In the genomic region with DNA sequence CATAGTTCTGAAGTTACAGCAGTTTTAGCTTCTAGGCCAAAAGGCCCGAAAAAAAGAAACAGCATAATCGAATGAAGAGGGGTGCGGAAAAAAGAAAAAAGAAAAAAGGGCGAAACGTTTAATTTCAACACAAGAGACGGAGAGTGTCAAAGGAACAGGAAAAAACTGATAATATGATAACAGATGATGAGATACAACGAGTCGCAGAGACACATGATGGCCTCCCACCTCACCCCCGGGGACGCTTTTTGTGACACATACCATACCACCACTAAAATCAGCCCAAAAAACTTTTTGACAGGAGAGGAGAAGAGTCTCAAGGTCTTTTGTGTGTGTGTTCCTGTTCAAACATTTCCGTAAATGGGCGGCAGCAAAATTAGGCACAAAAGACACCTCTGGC, we compare ENCODE assay signal across 2 worm cellular contexts.
TF ChIP-seq lines count a peak whose summit lies in the region.

No protein-coding gene starts in this region.

TF ChIP-seq in whole organism, L1 larva, 84 proteins besides CTCF, POLR2A, EP300 and RAD21 (continued from another document):
- TF ChIP-seq pqm-1 (tag; optimal IDR thresholded peaks at IDR 0.05; lab: Kevin White, UChicago) (no peak), unc-30 (tag; optimal IDR thresholded peaks at IDR 0.05; lab: Kevin White, UChicago) (no peak), nhr-84 (tag; optimal IDR thresholded peaks at IDR 0.05; lab: Kevin White, UChicago) (no peak), fkh-8 (tag; optimal IDR thresholded peaks at IDR 0.05; lab: Kevin White, UChicago) (no peak), ama-1 (optimal IDR thresholded peaks at IDR 0.05; lab: Kevin White, UChicago) (no peak), nhr-11 (tag; optimal IDR thresholded peaks at IDR 0.05; lab: Kevin White, UChicago) (no peak), efl-3 (GFP tag; optimal IDR thresholded peaks at IDR 0.05; lab: Kevin White, UChicago) (no peak), lin-35 (GFP tag; optimal IDR thresholded peaks at IDR 0.05; lab: Kevin White, UChicago) (peak in 1 of 2 experiments; percentile 51), nhr-71 (tag; optimal IDR thresholded peaks at IDR 0.05; lab: Kevin White, UChicago) (no peak), tlp-1 (tag; optimal IDR thresholded peaks at IDR 0.05; lab: Kevin White, UChicago) (no peak), nhr-47 (tag; optimal IDR thresholded peaks at IDR 0.05; lab: Kevin White, UChicago) (no peak), mab-9 (GFP tag; IDR thresholded peaks at IDR 0.05; lab: Robert Waterston, UW) (no peak), snpc-4 (tag; optimal IDR thresholded peaks at IDR 0.05; lab: Kevin White, UChicago) (no peak), elt-2 (tag; optimal IDR thresholded peaks at IDR 0.05; lab: Kevin White, UChicago) (peak; percentile 31), nhr-77 (tag; optimal IDR thresholded peaks at IDR 0.05; lab: Kevin White, UChicago) (no peak), zag-1 (tag; optimal IDR thresholded peaks at IDR 0.05; lab: Kevin White, UChicago) (no peak), hlh-17 (GFP tag; optimal IDR thresholded peaks at IDR 0.05; lab: Kevin White, UChicago; ENCODE audit: borderline replicate concordance) (no peak), dsc-1 (tag; optimal IDR thresholded peaks at IDR 0.05; lab: Kevin White, UChicago) (no peak), aly-2 (tag; optimal IDR thresholded peaks at IDR 0.05; lab: Kevin White, UChicago) (no peak), ces-1 (GFP tag; optimal IDR thresholded peaks at IDR 0.05; lab: Kevin White, UChicago) (no peak), lin-14 (GFP tag; optimal IDR thresholded peaks at IDR 0.05; lab: Kevin White, UChicago) (no peak), grh-1 (GFP tag; IDR thresholded peaks at IDR 0.05; lab: Robert Waterston, UW) (no peak), snu-23 (GFP tag; optimal IDR thresholded peaks at IDR 0.05; lab: Kevin White, UChicago) (no peak), skn-1 (tag; optimal IDR thresholded peaks at IDR 0.05; lab: Kevin White, UChicago) (peak; percentile 16), dpl-1 (GFP tag; optimal IDR thresholded peaks at IDR 0.05; lab: Kevin White, UChicago) (peak in 1 of 3 experiments; percentile 4), nhr-28 (tag; optimal IDR thresholded peaks at IDR 0.05; lab: Kevin White, UChicago) (no peak), nhr-20 (tag; optimal IDR thresholded peaks at IDR 0.05; lab: Kevin White, UChicago) (peak; percentile 3), hlh-4 (tag; optimal IDR thresholded peaks at IDR 0.05; lab: Kevin White, UChicago) (no peak), fos-1 (tag; optimal IDR thresholded peaks at IDR 0.05; lab: Kevin White, UChicago) (no peak), ztf-11 (tag; optimal IDR thresholded peaks at IDR 0.05; lab: Kevin White, UChicago) (no peak), Y116A8C.19 (tag; optimal IDR thresholded peaks at IDR 0.05; lab: Kevin White, UChicago; ENCODE audit: borderline replicate concordance) (no peak), ceh-90 (tag; optimal IDR thresholded peaks at IDR 0.05; lab: Kevin White, UChicago) (no peak), isw-1 (GFP tag; IDR thresholded peaks at IDR 0.05; lab: Robert Waterston, UW) (no peak), jun-1 (tag; optimal IDR thresholded peaks at IDR 0.05; lab: Kevin White, UChicago) (no peak), unc-130 (tag; optimal IDR thresholded peaks at IDR 0.05; lab: Kevin White, UChicago) (peak; percentile 4), C16A3.4 (tag; optimal IDR thresholded peaks at IDR 0.05; lab: Kevin White, UChicago) (no peak), pax-3 (tag; optimal IDR thresholded peaks at IDR 0.05; lab: Kevin White, UChicago) (no peak), swsn-7 (tag; optimal IDR thresholded peaks at IDR 0.05; lab: Kevin White, UChicago) (no peak), ceh-88 (GFP tag; IDR thresholded peaks at IDR 0.05; lab: Robert Waterston, UW) (no peak)
TF ChIP-seq in whole organism, L1 larva: peak in this region for 9.

TF ChIP-seq in whole organism, L4 larva, 104 proteins besides CTCF, POLR2A, EP300 and RAD21 (continued from another document):
- no peak for TF ChIP-seq snpc-1.2 (GFP tag; IDR thresholded peaks at IDR 0.05; lab: Robert Waterston, UW)
- no peak for TF ChIP-seq spr-3 (GFP tag; optimal IDR thresholded peaks at IDR 0.05; lab: Kevin White, UChicago)
- TF ChIP-seq F37D6.2 (tag; optimal IDR thresholded peaks at IDR 0.05; lab: Kevin White, UChicago) = no peak
- TF ChIP-seq R02D3.7 (tag; optimal IDR thresholded peaks at IDR 0.05; lab: Kevin White, UChicago) = no peak
- no peak for TF ChIP-seq ama-1 (optimal IDR thresholded peaks at IDR 0.05; lab: Kevin White, UChicago)
- no peak for TF ChIP-seq sdz-12 (GFP tag; optimal IDR thresholded peaks at IDR 0.05; lab: Kevin White, UChicago)
- TF ChIP-seq ceh-44 (GFP tag; IDR thresholded peaks at IDR 0.05; lab: Robert Waterston, UW) = no peak
- peak in 1 of 2 experiments; percentile 42 for TF ChIP-seq mdl-1 (tag; optimal IDR thresholded peaks at IDR 0.05; lab: Kevin White, UChicago)
- TF ChIP-seq nhr-41 (GFP tag; IDR thresholded peaks at IDR 0.05; lab: Robert Waterston, UW) = no peak
- TF ChIP-seq php-3 (GFP tag; IDR thresholded peaks at IDR 0.05; lab: Robert Waterston, UW) = no peak
- TF ChIP-seq F10B5.3 (tag; optimal IDR thresholded peaks at IDR 0.05; lab: Kevin White, UChicago) = no peak
- TF ChIP-seq cey-2 (tag; optimal IDR thresholded peaks at IDR 0.05; lab: Kevin White, UChicago; ENCODE audit: borderline replicate concordance, insufficient read depth) = no peak
- no peak for TF ChIP-seq lin-13 (GFP tag; optimal IDR thresholded peaks at IDR 0.05; lab: Kevin White, UChicago)
- no peak for TF ChIP-seq F49E8.2 (tag; optimal IDR thresholded peaks at IDR 0.05; lab: Kevin White, UChicago; ENCODE audit: borderline replicate concordance)
- TF ChIP-seq ceh-62 (tag; optimal IDR thresholded peaks at IDR 0.05; lab: Kevin White, UChicago) = no peak
- no peak for TF ChIP-seq saeg-2 (GFP tag; IDR thresholded peaks at IDR 0.05; lab: Robert Waterston, UW)
- no peak for TF ChIP-seq lin-15B (tag; optimal IDR thresholded peaks at IDR 0.05; lab: Kevin White, UChicago)
- no peak for TF ChIP-seq gei-8 (GFP tag; optimal IDR thresholded peaks at IDR 0.05; lab: Kevin White, UChicago)
- 0 out of 2 replicates have a peak, but pooled peaks have one; percentile 22 for TF ChIP-seq pha-4 (GFP tag; IDR thresholded peaks at IDR 0.05; lab: Robert Waterston, UW)
- no peak for TF ChIP-seq pha-4 (tag; optimal IDR thresholded peaks at IDR 0.05; lab: Kevin White, UChicago)
- no peak for TF ChIP-seq ztf-11 (tag; optimal IDR thresholded peaks at IDR 0.05; lab: Kevin White, UChicago)
- TF ChIP-seq unc-62 (GFP tag; optimal IDR thresholded peaks at IDR 0.05 in 1 of 2; lab: Kevin White, UChicago) = peak in 1 of 2 experiments; percentile 13
- TF ChIP-seq unc-62 (tag; optimal IDR thresholded peaks at IDR 0.05; lab: Kevin White, UChicago) = no peak
- TF ChIP-seq nhr-102 (tag; optimal IDR thresholded peaks at IDR 0.05; lab: Kevin White, UChicago) = no peak
- TF ChIP-seq nhr-42 (GFP tag; IDR thresholded peaks at IDR 0.05; lab: Robert Waterston, UW) = no peak
- no peak for TF ChIP-seq daf-8 (GFP tag; IDR thresholded peaks at IDR 0.05; lab: Robert Waterston, UW)
- no peak for TF ChIP-seq egl-27 (tag; optimal IDR thresholded peaks at IDR 0.05; lab: Kevin White, UChicago)
- TF ChIP-seq set-16 (GFP tag; IDR thresholded peaks at IDR 0.05; lab: Robert Waterston, UW) = no peak
- TF ChIP-seq mxl-3 (GFP tag; optimal IDR thresholded peaks at IDR 0.05; lab: Kevin White, UChicago) = peak; percentile 65
- TF ChIP-seq aha-1 (tag; lab: Kevin White, UChicago) = no peak
- TF ChIP-seq lin-38 (GFP tag; IDR thresholded peaks at IDR 0.05; lab: Robert Waterston, UW) = no peak
- TF ChIP-seq mdt-29 (GFP tag; IDR thresholded peaks at IDR 0.05; lab: Robert Waterston, UW) = no peak
- TF ChIP-seq ceh-32 (tag; optimal IDR thresholded peaks at IDR 0.05; lab: Kevin White, UChicago; ENCODE audit: poor library complexity) = no peak
- TF ChIP-seq ces-1 (GFP tag; optimal IDR thresholded peaks at IDR 0.05; lab: Kevin White, UChicago) = no peak
- TF ChIP-seq nhr-6 (tag; optimal IDR thresholded peaks at IDR 0.05; lab: Kevin White, UChicago) = peak; percentile 27
- no peak for TF ChIP-seq F44E2.7 (GFP tag; IDR thresholded peaks at IDR 0.05; lab: Robert Waterston, UW)
- no peak for TF ChIP-seq ceh-20 (GFP tag; IDR thresholded peaks at IDR 0.05; lab: Robert Waterston, UW)
- no peak for TF ChIP-seq unc-39 (tag; optimal IDR thresholded peaks at IDR 0.05; lab: Kevin White, UChicago)
- no peak for TF ChIP-seq skn-1 (tag; optimal IDR thresholded peaks at IDR 0.05; lab: Kevin White, UChicago)
- no peak for TF ChIP-seq Y75B8A.6 (GFP tag; IDR thresholded peaks at IDR 0.05; lab: Robert Waterston, UW)
- peak; percentile 54 for TF ChIP-seq pqm-1 (tag; optimal IDR thresholded peaks at IDR 0.05; lab: Kevin White, UChicago)
- TF ChIP-seq fos-1 (tag; optimal IDR thresholded peaks at IDR 0.05; lab: Kevin White, UChicago) = no peak
- no peak for TF ChIP-seq ceh-28 (tag; optimal IDR thresholded peaks at IDR 0.05; lab: Kevin White, UChicago)
- TF ChIP-seq hlh-11 (tag; optimal IDR thresholded peaks at IDR 0.05; lab: Kevin White, UChicago) = peak; percentile 88
- TF ChIP-seq nhr-76 (tag; optimal IDR thresholded peaks at IDR 0.05; lab: Kevin White, UChicago) = no peak
- no peak for TF ChIP-seq unc-130 (GFP tag; optimal IDR thresholded peaks at IDR 0.05; lab: Kevin White, UChicago)
- TF ChIP-seq T26A8.4 (GFP tag; IDR thresholded peaks at IDR 0.05; lab: Robert Waterston, UW) = no peak
- no peak for TF ChIP-seq madf-5 (GFP tag; IDR thresholded peaks at IDR 0.05; lab: Robert Waterston, UW)
- no peak for TF ChIP-seq daf-19 (GFP tag; conservative IDR thresholded peaks at IDR 0.05; lab: Robert Waterston, UW)
- no peak for TF ChIP-seq nhr-111 (GFP tag; optimal IDR thresholded peaks at IDR 0.05; lab: Kevin White, UChicago)
- TF ChIP-seq lin-39 (tag; optimal IDR thresholded peaks at IDR 0.05; lab: Kevin White, UChicago) = no peak
- TF ChIP-seq nhr-11 (tag; optimal IDR thresholded peaks at IDR 0.05; lab: Kevin White, UChicago) = no peak
- no peak for TF ChIP-seq ceh-82 (tag; optimal IDR thresholded peaks at IDR 0.05; lab: Kevin White, UChicago)
- no peak for TF ChIP-seq arid-1 (GFP tag; conservative IDR thresholded peaks at IDR 0.05; lab: Robert Waterston, UW)
- TF ChIP-seq dpl-1 (GFP tag; optimal IDR thresholded peaks at IDR 0.05; lab: Kevin White, UChicago) = no peak
- no peak for TF ChIP-seq nhr-48 (tag; optimal IDR thresholded peaks at IDR 0.05; lab: Kevin White, UChicago)
- no peak for TF ChIP-seq attf-4 (tag; optimal IDR thresholded peaks at IDR 0.05; lab: Kevin White, UChicago)
- no peak for TF ChIP-seq rbr-2 (tag; optimal IDR thresholded peaks at IDR 0.05; lab: Kevin White, UChicago)
- TF ChIP-seq dmd-6 (GFP tag; IDR thresholded peaks at IDR 0.05; lab: Robert Waterston, UW) = peak; percentile 73
- TF ChIP-seq snpc-4 (tag; optimal IDR thresholded peaks at IDR 0.05; lab: Kevin White, UChicago) = no peak
- no peak for TF ChIP-seq ztf-7 (tag; optimal IDR thresholded peaks at IDR 0.05; lab: Kevin White, UChicago)
- TF ChIP-seq T20F7.1 (GFP tag; optimal IDR thresholded peaks at IDR 0.05; lab: Kevin White, UChicago) = no peak
- no peak for TF ChIP-seq spr-1 (tag; optimal IDR thresholded peaks at IDR 0.05; lab: Kevin White, UChicago)
- TF ChIP-seq dve-1 (tag; optimal IDR thresholded peaks at IDR 0.05; lab: Kevin White, UChicago; ENCODE audit: insufficient read depth) = peak; percentile 48
- TF ChIP-seq jun-1 (tag; optimal IDR thresholded peaks at IDR 0.05; lab: Kevin White, UChicago) = no peak
- no peak for TF ChIP-seq ZK546.5 (tag; optimal IDR thresholded peaks at IDR 0.05; lab: Kevin White, UChicago)
- no peak for TF ChIP-seq zip-2 (tag; optimal IDR thresholded peaks at IDR 0.05; lab: Kevin White, UChicago)
- no peak for TF ChIP-seq Y5F2A.4 (GFP tag; optimal IDR thresholded peaks at IDR 0.05; lab: Kevin White, UChicago)
- TF ChIP-seq D1046.2 (GFP tag; IDR thresholded peaks at IDR 0.05; lab: Robert Waterston, UW) = no peak
- no peak for TF ChIP-seq lim-7 (GFP tag; IDR thresholded peaks at IDR 0.05; lab: Robert Waterston, UW)
- no peak for TF ChIP-seq ctbp-1 (GFP tag; IDR thresholded peaks at IDR 0.05; lab: Robert Waterston, UW)
- peak; percentile 48 for TF ChIP-seq nhr-25 (tag; optimal IDR thresholded peaks at IDR 0.05; lab: Kevin White, UChicago; ENCODE audit: borderline replicate concordance, insufficient read depth)
- no peak for TF ChIP-seq zag-1 (tag; optimal IDR thresholded peaks at IDR 0.05; lab: Kevin White, UChicago)
- TF ChIP-seq duxl-1 (tag; optimal IDR thresholded peaks at IDR 0.05; lab: Kevin White, UChicago; ENCODE audit: poor library complexity) = no peak
- TF ChIP-seq vab-7 (GFP tag; IDR thresholded peaks at IDR 0.05; lab: Robert Waterston, UW) = no peak
- no peak for TF ChIP-seq fkh-10 (GFP tag; optimal IDR thresholded peaks at IDR 0.05; lab: Kevin White, UChicago)
- no peak for TF ChIP-seq hif-1 (tag; optimal IDR thresholded peaks at IDR 0.05; lab: Kevin White, UChicago)
- TF ChIP-seq zfp-3 (GFP tag; conservative IDR thresholded peaks at IDR 0.05; lab: Robert Waterston, UW) = no peak
- no peak for TF ChIP-seq zip-11 (GFP tag; IDR thresholded peaks at IDR 0.05; lab: Robert Waterston, UW)
- TF ChIP-seq mxl-2 (GFP tag; conservative IDR thresholded peaks at IDR 0.05; lab: Robert Waterston, UW) = no peak
- TF ChIP-seq daf-16 (GFP tag; optimal IDR thresholded peaks at IDR 0.05; lab: Kevin White, UChicago) = no peak
- peak; percentile 50 for TF ChIP-seq daf-16 (tag; optimal IDR thresholded peaks at IDR 0.05; lab: Kevin White, UChicago)
- no peak for TF ChIP-seq F26F4.8 (GFP tag; conservative IDR thresholded peaks at IDR 0.05; lab: Robert Waterston, UW)
- TF ChIP-seq lin-29 (GFP tag; IDR thresholded peaks at IDR 0.05; lab: Robert Waterston, UW) = no peak
- 0 out of 2 replicates have a peak, but pooled peaks have one; percentile 50 for TF ChIP-seq lin-1 (GFP tag; IDR thresholded peaks at IDR 0.05; lab: Robert Waterston, UW)
- peak; percentile 38 for TF ChIP-seq mep-1 (tag; optimal IDR thresholded peaks at IDR 0.05; lab: Kevin White, UChicago)
- no peak for TF ChIP-seq madf-9 (GFP tag; conservative IDR thresholded peaks at IDR 0.05; lab: Robert Waterston, UW)
- no peak for TF ChIP-seq ZK337.2 (GFP tag; IDR thresholded peaks at IDR 0.05; lab: Robert Waterston, UW)
- no peak for TF ChIP-seq egl-43 (GFP tag; IDR thresholded peaks at IDR 0.05; lab: Robert Waterston, UW)
- TF ChIP-seq dmd-9 (GFP tag; IDR thresholded peaks at IDR 0.05; lab: Robert Waterston, UW) = no peak
